Worm (Caenorhabditis elegans) whole organism, L1 larva: Measurements from ENCODE around the gene clec-161.

Source experiments
- C04F5.9 ChIP-seq: sonication (generic microtip); optimal IDR thresholded peaks from 2 replicates; lab custom pipeline; 2016; ENCODE audit warnings: missing genetic modification characterization, missing compliant biosample characterization
- C16A3.4 ChIP-seq: fragments of 150-350 bp; optimal IDR thresholded peaks from 2 replicates; lab custom pipeline; 2014; ENCODE audit warnings: missing biosample characterization, missing genetic modification characterization
- Y116A8C.19 ChIP-seq: sonication (generic microtip); optimal IDR thresholded peaks from 2 replicates; lab custom pipeline; 2016; ENCODE audit warnings: missing compliant biosample characterization, missing genetic modification characterization, borderline replicate concordance
- aly-2 ChIP-seq: fragments of 150-350 bp; optimal IDR thresholded peaks from 2 replicates; lab custom pipeline; 2014; ENCODE audit warnings: missing biosample characterization, missing genetic modification characterization
- blmp-1 ChIP-seq: fragments of 150-350 bp; optimal IDR thresholded peaks from 2 replicates; lab custom pipeline; 2014; ENCODE audit warnings: missing biosample characterization, missing genetic modification characterization
- ceh-63 ChIP-seq: fragments of 200-800 bp; sonication (Bioruptor generic); optimal IDR thresholded peaks from 2 replicates; lab custom pipeline; 2018; ENCODE audit warnings: mild to moderate bottlenecking, missing genetic modification characterization, missing compliant biosample characterization
- ceh-82 ChIP-seq, 3 experiments: fragments of 150-350 bp in 1 of 3; sonication (generic microtip) in 2 of 3; optimal IDR thresholded peaks; 2 replicates each; lab custom pipeline; 2014 to 2017; ENCODE audit warnings: missing biosample characterization in 3 of 3, missing genetic modification characterization in 3 of 3
- ceh-88 ChIP-seq: fragments of 200-800 bp; sonication (Bioruptor generic); IDR thresholded peaks from 2 replicates; pipeline ENCODE4 v1.3.6; 2022; ENCODE audit warnings: missing genetic modification characterization, missing compliant biosample characterization
- dsc-1 ChIP-seq: sonication (generic microtip); optimal IDR thresholded peaks from 2 replicates; lab custom pipeline; 2016; ENCODE audit warnings: mild to moderate bottlenecking, missing genetic modification characterization, missing compliant biosample characterization
- fkh-4 ChIP-seq: sonication (generic microtip); optimal IDR thresholded peaks from 2 replicates; lab custom pipeline; 2016; ENCODE audit warnings: missing compliant biosample characterization, missing genetic modification characterization, borderline replicate concordance
- grh-1 ChIP-seq: fragments of 200-800 bp; sonication (Bioruptor generic); IDR thresholded peaks from 2 replicates; pipeline ENCODE4 v1.3.6; 2022; ENCODE audit warnings: missing genetic modification reagents, missing genetic modification characterization, missing compliant biosample characterization
- hlh-17 ChIP-seq: fragments of 200-800 bp; sonication (Bioruptor generic); optimal IDR thresholded peaks from 2 replicates; lab custom pipeline; 2018; ENCODE audit warnings: missing genetic modification characterization, mild to moderate bottlenecking, missing compliant biosample characterization, moderate library complexity, borderline replicate concordance
- hpl-2 ChIP-seq: fragments of 150-350 bp; optimal IDR thresholded peaks from 2 replicates; lab custom pipeline; 2014; ENCODE audit warnings: missing biosample characterization, missing genetic modification reagents, missing genetic modification characterization
- irx-1 ChIP-seq: sonication (generic microtip); optimal IDR thresholded peaks from 2 replicates; lab custom pipeline; 2016; ENCODE audit warnings: missing genetic modification characterization, missing compliant biosample characterization
- jun-1 ChIP-seq: fragments of 150-350 bp; optimal IDR thresholded peaks from 2 replicates; lab custom pipeline; 2014; ENCODE audit warnings: missing biosample characterization, missing genetic modification reagents, missing genetic modification characterization
- lin-15B ChIP-seq: fragments of 150-350 bp; sonication (generic microtip); optimal IDR thresholded peaks from 3 replicates; lab custom pipeline; 2014; ENCODE audit warnings: missing biosample characterization, missing genetic modification characterization
- lin-35 ChIP-seq, 2 experiments: fragments of 150-350 bp; optimal IDR thresholded peaks; 2 replicates each; lab custom pipeline; 2014; ENCODE audit warnings: missing biosample characterization in 2 of 2, missing genetic modification characterization in 2 of 2, missing genetic modification reagents in 2 of 2
- lsy-2 ChIP-seq, 2 experiments: fragments of 150-350 bp; optimal IDR thresholded peaks; 2 replicates each; lab custom pipeline; 2014; ENCODE audit warnings: missing biosample characterization in 2 of 2, missing genetic modification characterization in 2 of 2
- mdl-1 ChIP-seq, 2 experiments: fragments of 150-350 bp; optimal IDR thresholded peaks; 2 replicates each; lab custom pipeline; 2014 to 2017; ENCODE audit warnings: missing biosample characterization in 2 of 2, missing genetic modification characterization in 2 of 2, inconsistent platforms in 1 of 2
- mep-1 ChIP-seq: fragments of 150-350 bp; optimal IDR thresholded peaks from 2 replicates; lab custom pipeline; 2014; ENCODE audit warnings: missing biosample characterization, missing genetic modification characterization
- nhr-11 ChIP-seq: fragments of 150-350 bp; optimal IDR thresholded peaks from 2 replicates; lab custom pipeline; 2014; ENCODE audit warnings: missing biosample characterization, missing genetic modification characterization
- nhr-12 ChIP-seq: sonication (generic microtip); optimal IDR thresholded peaks from 2 replicates; lab custom pipeline; 2017; ENCODE audit warnings: missing biosample characterization, missing genetic modification characterization
- nhr-19 ChIP-seq: fragments of 200-800 bp; sonication (Bioruptor generic); conservative IDR thresholded peaks from 2 replicates; pipeline ENCODE4 v1.3.6; 2022; ENCODE audit warnings: missing genetic modification characterization, missing compliant biosample characterization
- nhr-47 ChIP-seq: sonication (generic microtip); optimal IDR thresholded peaks from 2 replicates; lab custom pipeline; 2016; ENCODE audit warnings: mild to moderate bottlenecking, missing genetic modification characterization, moderate library complexity, missing compliant biosample characterization
- nhr-85 ChIP-seq: sonication (generic microtip); peaks from one replicate; lab custom pipeline; 2016; ENCODE audit warnings: missing genetic modification characterization, inconsistent platforms, missing compliant biosample characterization
- nhr-90 ChIP-seq: sonication (generic microtip); optimal IDR thresholded peaks from 2 replicates; lab custom pipeline; 2016; ENCODE audit warnings: mild to moderate bottlenecking, missing genetic modification characterization, missing compliant biosample characterization; ENCODE audit not compliant: poor library complexity
- pax-3 ChIP-seq: fragments of 200-800 bp; sonication (Bioruptor generic); optimal IDR thresholded peaks from 2 replicates; lab custom pipeline; 2018; ENCODE audit warnings: mild to moderate bottlenecking, missing genetic modification characterization, moderate library complexity, missing compliant biosample characterization
- snpc-4 ChIP-seq: fragments of 150-350 bp; optimal IDR thresholded peaks from 2 replicates; lab custom pipeline; 2014; ENCODE audit warnings: missing biosample characterization, missing genetic modification characterization
- snu-23 ChIP-seq: sonication (generic microtip); optimal IDR thresholded peaks from 2 replicates; lab custom pipeline; 2016; ENCODE audit warnings: missing genetic modification characterization, missing compliant biosample characterization
- sox-4 ChIP-seq: sonication (generic microtip); optimal IDR thresholded peaks from 2 replicates; lab custom pipeline; 2016; ENCODE audit warnings: missing genetic modification characterization, missing compliant biosample characterization
- sptf-1 ChIP-seq: fragments of 150-350 bp; optimal IDR thresholded peaks from 2 replicates; lab custom pipeline; 2014; ENCODE audit warnings: missing biosample characterization, missing genetic modification characterization
- tbx-2 ChIP-seq: sonication (generic microtip); optimal IDR thresholded peaks from 2 replicates; lab custom pipeline; 2016; ENCODE audit warnings: missing genetic modification characterization, missing compliant biosample characterization
- unc-130 ChIP-seq: fragments of 150-350 bp; optimal IDR thresholded peaks from 2 replicates; lab custom pipeline; 2017; ENCODE audit warnings: missing biosample characterization, missing genetic modification characterization, inconsistent platforms
- unc-30 ChIP-seq: sonication (generic microtip); optimal IDR thresholded peaks from 2 replicates; lab custom pipeline; 2017; ENCODE audit warnings: missing biosample characterization, missing genetic modification characterization
- unc-98 ChIP-seq: fragments of 200-800 bp; sonication (Bioruptor generic); IDR thresholded peaks from 2 replicates; pipeline ENCODE4 v1.3.6; 2022; ENCODE audit warnings: missing genetic modification characterization, missing compliant biosample characterization
- zag-1 ChIP-seq: fragments of 150-350 bp; optimal IDR thresholded peaks from 2 replicates; lab custom pipeline; 2014; ENCODE audit warnings: missing biosample characterization, missing genetic modification characterization
- ztf-11 ChIP-seq, 2 experiments: sonication (generic microtip); optimal IDR thresholded peaks; 2 replicates each; lab custom pipeline; 2016 to 2017; ENCODE audit warnings: missing genetic modification characterization in 2 of 2, missing biosample characterization in 1 of 2, missing compliant biosample characterization in 1 of 2
- ztf-4 ChIP-seq: fragments of 150-350 bp; optimal IDR thresholded peaks from 2 replicates; lab custom pipeline; 2014; ENCODE audit warnings: missing biosample characterization, missing genetic modification characterization

clec-161 gene

DNA sequence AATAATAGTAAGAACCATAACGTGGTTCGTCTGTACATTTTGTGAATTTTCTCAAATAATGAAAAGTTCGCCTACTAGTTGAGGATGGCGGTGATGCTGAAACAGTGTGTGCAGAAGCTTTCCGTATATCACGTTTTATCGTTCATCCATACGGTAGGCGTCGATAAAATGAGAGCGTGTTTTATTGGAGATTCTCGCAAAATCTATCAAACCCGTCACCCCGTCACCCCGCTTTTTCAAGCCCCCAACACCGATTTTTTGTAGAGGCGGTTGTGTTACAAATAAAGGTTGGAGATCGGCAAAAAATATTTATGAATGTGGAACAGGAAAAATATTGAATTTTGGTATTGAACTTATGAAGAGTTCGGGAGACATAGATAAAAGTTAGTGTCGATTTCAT is at the start of gene clec-161:
clec-161 (minus strand) TSS at position 101 of the 400 bp plus-strand sequence.
- no peak for TF ChIP-seq ztf-4 (tag; lab: Kevin White, UChicago)
- no peak for TF ChIP-seq nhr-47
- TF ChIP-seq snu-23: no peak
- TF ChIP-seq hpl-2 (GFP tag; lab: Kevin White, UChicago): no peak
- TF ChIP-seq nhr-90 (tag; lab: Kevin White, UChicago): no peak
- TF ChIP-seq sox-4: no peak
- TF ChIP-seq nhr-12 (tag; lab: Kevin White, UChicago): no peak
- TF ChIP-seq unc-30 (tag; lab: Kevin White, UChicago): no peak
- TF ChIP-seq sptf-1 (tag; lab: Kevin White, UChicago): no peak
- no peak for TF ChIP-seq C04F5.9 (tag; lab: Kevin White, UChicago)
- no peak for TF ChIP-seq mdl-1 (tag; optimal IDR thresholded peaks at IDR 0.05; lab: Kevin White, UChicago)
- TF ChIP-seq unc-98 (GFP tag; lab: Robert Waterston, UW): no peak
- no peak for TF ChIP-seq fkh-4 (tag; lab: Kevin White, UChicago)
- no peak for TF ChIP-seq zag-1 (tag; lab: Kevin White, UChicago)
- TF ChIP-seq nhr-85 (tag; lab: Kevin White, UChicago): no peak
- no peak for TF ChIP-seq nhr-11
- TF ChIP-seq ceh-88 (GFP tag; lab: Robert Waterston, UW): no peak
- no peak for TF ChIP-seq blmp-1 (tag; lab: Kevin White, UChicago)
- TF ChIP-seq grh-1 (GFP tag; lab: Robert Waterston, UW): no peak

DNA sequence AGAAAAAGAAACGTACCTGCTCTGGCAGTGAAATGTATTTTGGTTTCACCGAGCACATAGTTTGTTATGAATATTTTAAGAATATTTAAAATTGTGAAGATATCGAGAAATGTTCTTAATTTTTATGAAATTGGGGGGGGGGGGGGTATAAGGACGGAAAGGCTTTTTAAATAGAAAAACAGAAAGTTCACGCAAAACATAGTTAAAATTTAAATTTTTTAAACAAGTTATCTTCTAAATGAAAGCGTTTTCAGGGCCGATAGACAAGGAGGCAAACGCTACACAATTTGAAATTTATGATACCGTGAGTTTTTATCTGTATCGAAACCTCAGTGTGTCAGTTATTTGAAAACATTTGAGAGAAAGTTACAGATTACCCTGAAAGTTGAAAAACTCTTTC is 47.3 kb upstream of the clec-161 start, which contains the start of gene C15H7.4:
C15H7.4 (minus strand) TSS at position 101 of the 400 bp plus-strand sequence.
- TF ChIP-seq irx-1 (tag; lab: Kevin White, UChicago) (no peak), dsc-1 (tag; lab: Kevin White, UChicago) (no peak), ztf-11 (tag; optimal IDR thresholded peaks at IDR 0.05; lab: Kevin White, UChicago) (no peak), Y116A8C.19 (tag; lab: Kevin White, UChicago) (no peak), pax-3 (tag; lab: Kevin White, UChicago) (no peak), jun-1 (no peak), nhr-19 (no peak), snu-23 (no peak), C04F5.9 (tag; lab: Kevin White, UChicago) (no peak), aly-2 (tag; lab: Kevin White, UChicago) (no peak), lin-35 (GFP tag; optimal IDR thresholded peaks at IDR 0.05; lab: Kevin White, UChicago) (no peak), ceh-82 (tag; optimal IDR thresholded peaks at IDR 0.05; lab: Kevin White, UChicago) (no peak), C16A3.4 (tag; lab: Kevin White, UChicago) (no peak), ceh-63 (GFP tag; lab: Kevin White, UChicago) (no peak), unc-30 (tag; lab: Kevin White, UChicago) (no peak), unc-130 (tag; lab: Kevin White, UChicago) (no peak), nhr-12 (tag; lab: Kevin White, UChicago) (no peak), lsy-2 (tag; optimal IDR thresholded peaks at IDR 0.05; lab: Kevin White, UChicago) (no peak)
- TF ChIP-seq, all 84 proteins: peak for 0

DNA sequence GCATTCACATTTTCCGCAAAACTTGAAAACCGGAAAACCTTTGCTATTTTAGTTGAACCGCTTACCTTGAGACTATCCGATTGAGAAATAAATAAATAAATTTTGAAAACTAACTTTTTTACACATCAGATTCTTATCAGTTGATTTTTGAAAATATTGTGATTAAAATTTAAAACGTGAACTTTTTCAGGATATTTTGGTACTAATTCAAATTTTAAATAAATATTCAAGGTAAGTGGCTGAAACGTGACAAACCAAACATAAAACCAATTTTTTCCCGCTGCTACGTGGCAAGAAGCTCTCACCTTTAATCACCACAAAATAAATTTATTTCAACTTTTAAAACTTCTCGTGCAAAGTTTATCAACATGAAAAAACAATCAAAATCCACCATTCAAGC is 43.3 kb upstream of the clec-161 start, which contains the start of gene C15H7.3:
C15H7.3 (minus strand) TSS at position 101 of the 400 bp plus-strand sequence.
- TF ChIP-seq hpl-2 (GFP tag; lab: Kevin White, UChicago): no peak
- TF ChIP-seq tbx-2: no peak
- no peak for TF ChIP-seq mdl-1 (tag; optimal IDR thresholded peaks at IDR 0.05; lab: Kevin White, UChicago)
- no peak for TF ChIP-seq mep-1 (tag; lab: Kevin White, UChicago)
- TF ChIP-seq hlh-17: no peak
- no peak for TF ChIP-seq lin-15B (tag; lab: Kevin White, UChicago)
- no peak for TF ChIP-seq zag-1 (tag; lab: Kevin White, UChicago)
- TF ChIP-seq sptf-1 (tag; lab: Kevin White, UChicago): no peak
- no peak for TF ChIP-seq nhr-90 (tag; lab: Kevin White, UChicago)
- TF ChIP-seq snpc-4 (tag; lab: Kevin White, UChicago): no peak
